Worm (Caenorhabditis elegans) whole organism, L1 larva: ENCODE data around the gene tag-77.

Experiments
- C04F5.9 ChIP-seq: sonication (generic microtip); optimal IDR thresholded peaks from 2 replicates; lab custom pipeline; 2016; ENCODE audit warnings: missing genetic modification characterization, missing compliant biosample characterization
- C34B4.2 ChIP-seq: sonication (generic microtip); optimal IDR thresholded peaks from 2 replicates; lab custom pipeline; 2017; ENCODE audit warnings: mild to moderate bottlenecking, missing genetic modification characterization, missing compliant biosample characterization
- alr-1 ChIP-seq: fragments of 200-800 bp; sonication (Bioruptor generic); optimal IDR thresholded peaks from 2 replicates; lab custom pipeline; 2018; ENCODE audit warnings: borderline replicate concordance, mild to moderate bottlenecking, missing genetic modification characterization, missing compliant biosample characterization
- aly-2 ChIP-seq: fragments of 150-350 bp; optimal IDR thresholded peaks from 2 replicates; lab custom pipeline; 2014; ENCODE audit warnings: missing biosample characterization, missing genetic modification characterization
- blmp-1 ChIP-seq: fragments of 150-350 bp; optimal IDR thresholded peaks from 2 replicates; lab custom pipeline; 2014; ENCODE audit warnings: missing biosample characterization, missing genetic modification characterization
- ceh-63 ChIP-seq: fragments of 200-800 bp; sonication (Bioruptor generic); optimal IDR thresholded peaks from 2 replicates; lab custom pipeline; 2018; ENCODE audit warnings: mild to moderate bottlenecking, missing genetic modification characterization, missing compliant biosample characterization
- ceh-88 ChIP-seq: fragments of 200-800 bp; sonication (Bioruptor generic); IDR thresholded peaks from 2 replicates; pipeline ENCODE4 v1.3.6; 2022; ENCODE audit warnings: missing genetic modification characterization, missing compliant biosample characterization
- ceh-90 ChIP-seq: sonication (generic microtip); optimal IDR thresholded peaks from 2 replicates; lab custom pipeline; 2016; ENCODE audit warnings: missing genetic modification characterization, missing compliant biosample characterization
- dpl-1 ChIP-seq, 3 experiments: fragments of 150-350 bp in 2 of 3; sonication (generic microtip) in 1 of 3; optimal IDR thresholded peaks; 2 replicates each; lab custom pipeline; 2014 to 2017; ENCODE audit warnings: missing biosample characterization in 3 of 3, missing genetic modification characterization in 3 of 3, missing genetic modification reagents in 3 of 3
- efl-1 ChIP-seq, 4 experiments: fragments of 150-350 bp; optimal IDR thresholded peaks in 3 of 4; peaks in 1 of 4; 1 replicate in 1 of 4; 2 replicates in 3 of 4; lab custom pipeline; 2014; ENCODE audit warnings: missing biosample characterization in 2 of 4, missing genetic modification characterization in 2 of 4, missing genetic modification reagents in 2 of 4
- egl-13 ChIP-seq: sonication (generic microtip); optimal IDR thresholded peaks from 2 replicates; lab custom pipeline; 2016; ENCODE audit warnings: missing genotype, missing genetic modification reagents, missing genetic modification characterization, missing compliant biosample characterization
- elt-2 ChIP-seq: sonication (generic microtip); optimal IDR thresholded peaks from 2 replicates; lab custom pipeline; 2016; ENCODE audit warnings: missing genetic modification characterization, mild to moderate bottlenecking, inconsistent platforms, missing compliant biosample characterization, missing genetic modification reagents
- elt-3 ChIP-seq, 6 experiments: fragments of 150-350 bp in 1 of 6; sonication (generic microtip); optimal IDR thresholded peaks; 2 replicates each; lab custom pipeline; 2017 to 2018; ENCODE audit warnings: missing biosample characterization in 6 of 6, missing genetic modification characterization in 6 of 6, inconsistent platforms in 1 of 6
- ets-5 ChIP-seq: fragments of 200-800 bp; sonication (Bioruptor generic); IDR thresholded peaks from 2 replicates; pipeline ENCODE4 v1.3.6; 2022; ENCODE audit warnings: missing genetic modification characterization, missing compliant biosample characterization
- fkh-10 ChIP-seq: sonication (generic microtip); optimal IDR thresholded peaks from 2 replicates; lab custom pipeline; 2017; ENCODE audit warnings: missing biosample characterization, missing genetic modification reagents, missing genetic modification characterization
- fkh-8 ChIP-seq: sonication (generic microtip); optimal IDR thresholded peaks from 2 replicates; lab custom pipeline; 2016; ENCODE audit warnings: mild to moderate bottlenecking, missing genetic modification characterization, missing compliant biosample characterization
- fos-1 ChIP-seq: fragments of 150-350 bp; optimal IDR thresholded peaks from 2 replicates; lab custom pipeline; 2014; ENCODE audit warnings: missing biosample characterization, missing genetic modification characterization
- grh-1 ChIP-seq: fragments of 200-800 bp; sonication (Bioruptor generic); IDR thresholded peaks from 2 replicates; pipeline ENCODE4 v1.3.6; 2022; ENCODE audit warnings: missing genetic modification reagents, missing genetic modification characterization, missing compliant biosample characterization
- isw-1 ChIP-seq: fragments of 200-800 bp; sonication (Bioruptor generic); IDR thresholded peaks from 2 replicates; pipeline ENCODE4 v1.3.6; 2022; ENCODE audit warnings: missing genetic modification characterization, missing compliant biosample characterization
- jun-1 ChIP-seq: fragments of 150-350 bp; optimal IDR thresholded peaks from 2 replicates; lab custom pipeline; 2014; ENCODE audit warnings: missing biosample characterization, missing genetic modification reagents, missing genetic modification characterization
- lin-14 ChIP-seq: fragments of 200-800 bp; sonication (Bioruptor generic); optimal IDR thresholded peaks from 2 replicates; lab custom pipeline; 2018; ENCODE audit warnings: mild to moderate bottlenecking, missing genetic modification characterization, moderate library complexity, missing compliant biosample characterization
- lin-35 ChIP-seq, 2 experiments: fragments of 150-350 bp; optimal IDR thresholded peaks; 2 replicates each; lab custom pipeline; 2014; ENCODE audit warnings: missing biosample characterization in 2 of 2, missing genetic modification characterization in 2 of 2, missing genetic modification reagents in 2 of 2
- lin-39 ChIP-seq: fragments of 150-350 bp; optimal IDR thresholded peaks from 2 replicates; lab custom pipeline; 2014; ENCODE audit warnings: missing biosample characterization, missing genetic modification reagents, missing genetic modification characterization
- mdl-1 ChIP-seq, 2 experiments: fragments of 150-350 bp; optimal IDR thresholded peaks; 2 replicates each; lab custom pipeline; 2014 to 2017; ENCODE audit warnings: missing biosample characterization in 2 of 2, missing genetic modification characterization in 2 of 2, inconsistent platforms in 1 of 2
- mep-1 ChIP-seq: fragments of 150-350 bp; optimal IDR thresholded peaks from 2 replicates; lab custom pipeline; 2014; ENCODE audit warnings: missing biosample characterization, missing genetic modification characterization
- nhr-19 ChIP-seq: fragments of 200-800 bp; sonication (Bioruptor generic); conservative IDR thresholded peaks from 2 replicates; pipeline ENCODE4 v1.3.6; 2022; ENCODE audit warnings: missing genetic modification characterization, missing compliant biosample characterization
- nhr-20 ChIP-seq: sonication (generic microtip); optimal IDR thresholded peaks from 2 replicates; lab custom pipeline; 2016; ENCODE audit warnings: mild to moderate bottlenecking, missing genetic modification characterization, missing compliant biosample characterization
- nhr-28 ChIP-seq: fragments of 150-350 bp; optimal IDR thresholded peaks from 2 replicates; lab custom pipeline; 2014; ENCODE audit warnings: missing biosample characterization, missing genetic modification characterization
- nhr-47 ChIP-seq: sonication (generic microtip); optimal IDR thresholded peaks from 2 replicates; lab custom pipeline; 2016; ENCODE audit warnings: mild to moderate bottlenecking, missing genetic modification characterization, moderate library complexity, missing compliant biosample characterization
- nhr-71 ChIP-seq: sonication (generic microtip); optimal IDR thresholded peaks from 2 replicates; lab custom pipeline; 2016; ENCODE audit warnings: mild to moderate bottlenecking, missing genetic modification characterization, moderate library complexity, missing compliant biosample characterization
- nhr-76 ChIP-seq: sonication (generic microtip); optimal IDR thresholded peaks from 2 replicates; lab custom pipeline; 2017; ENCODE audit warnings: missing biosample characterization, missing genetic modification characterization
- nhr-77 ChIP-seq: fragments of 150-350 bp; optimal IDR thresholded peaks from 2 replicates; lab custom pipeline; 2014; ENCODE audit warnings: missing biosample characterization, missing genetic modification characterization
- nhr-84 ChIP-seq: sonication (generic microtip); optimal IDR thresholded peaks from 2 replicates; lab custom pipeline; 2017; ENCODE audit warnings: missing biosample characterization, missing genetic modification characterization
- nhr-85 ChIP-seq: sonication (generic microtip); peaks from one replicate; lab custom pipeline; 2016; ENCODE audit warnings: missing genetic modification characterization, inconsistent platforms, missing compliant biosample characterization
- nhr-90 ChIP-seq: sonication (generic microtip); optimal IDR thresholded peaks from 2 replicates; lab custom pipeline; 2016; ENCODE audit warnings: mild to moderate bottlenecking, missing genetic modification characterization, missing compliant biosample characterization; ENCODE audit not compliant: poor library complexity
- pax-3 ChIP-seq: fragments of 200-800 bp; sonication (Bioruptor generic); optimal IDR thresholded peaks from 2 replicates; lab custom pipeline; 2018; ENCODE audit warnings: mild to moderate bottlenecking, missing genetic modification characterization, moderate library complexity, missing compliant biosample characterization
- skn-1 ChIP-seq: fragments of 150-350 bp; optimal IDR thresholded peaks from 2 replicates; lab custom pipeline; 2014; ENCODE audit warnings: missing biosample characterization, missing genetic modification characterization
- snu-23 ChIP-seq: sonication (generic microtip); optimal IDR thresholded peaks from 2 replicates; lab custom pipeline; 2016; ENCODE audit warnings: missing genetic modification characterization, missing compliant biosample characterization
- sptf-1 ChIP-seq: fragments of 150-350 bp; optimal IDR thresholded peaks from 2 replicates; lab custom pipeline; 2014; ENCODE audit warnings: missing biosample characterization, missing genetic modification characterization
- sup-37 ChIP-seq: fragments of 200-800 bp; sonication (Bioruptor generic); optimal IDR thresholded peaks from 2 replicates; lab custom pipeline; 2018; ENCODE audit warnings: mild to moderate bottlenecking, missing genetic modification characterization, missing compliant biosample characterization
- swsn-7 ChIP-seq: sonication (generic microtip); optimal IDR thresholded peaks from 2 replicates; lab custom pipeline; 2016; ENCODE audit warnings: missing genetic modification characterization, missing compliant biosample characterization
- tbx-2 ChIP-seq: sonication (generic microtip); optimal IDR thresholded peaks from 2 replicates; lab custom pipeline; 2016; ENCODE audit warnings: missing genetic modification characterization, missing compliant biosample characterization
- unc-130 ChIP-seq: fragments of 150-350 bp; optimal IDR thresholded peaks from 2 replicates; lab custom pipeline; 2017; ENCODE audit warnings: missing biosample characterization, missing genetic modification characterization, inconsistent platforms
- unc-30 ChIP-seq: sonication (generic microtip); optimal IDR thresholded peaks from 2 replicates; lab custom pipeline; 2017; ENCODE audit warnings: missing biosample characterization, missing genetic modification characterization
- unc-86 ChIP-seq: sonication (generic microtip); optimal IDR thresholded peaks from 2 replicates; lab custom pipeline; 2016; ENCODE audit warnings: missing genetic modification characterization, missing compliant biosample characterization
- zip-4 ChIP-seq: fragments of 200-800 bp; sonication (Bioruptor generic); optimal IDR thresholded peaks from 2 replicates; lab custom pipeline; 2018; ENCODE audit warnings: mild to moderate bottlenecking, missing genetic modification characterization, moderate library complexity, missing compliant biosample characterization
- ztf-11 ChIP-seq, 2 experiments: sonication (generic microtip); optimal IDR thresholded peaks; 2 replicates each; lab custom pipeline; 2016 to 2017; ENCODE audit warnings: missing genetic modification characterization in 2 of 2, missing biosample characterization in 1 of 2, missing compliant biosample characterization in 1 of 2
- ztf-4 ChIP-seq: fragments of 150-350 bp; optimal IDR thresholded peaks from 2 replicates; lab custom pipeline; 2014; ENCODE audit warnings: missing biosample characterization, missing genetic modification characterization

The tag-77 gene

DNA sequence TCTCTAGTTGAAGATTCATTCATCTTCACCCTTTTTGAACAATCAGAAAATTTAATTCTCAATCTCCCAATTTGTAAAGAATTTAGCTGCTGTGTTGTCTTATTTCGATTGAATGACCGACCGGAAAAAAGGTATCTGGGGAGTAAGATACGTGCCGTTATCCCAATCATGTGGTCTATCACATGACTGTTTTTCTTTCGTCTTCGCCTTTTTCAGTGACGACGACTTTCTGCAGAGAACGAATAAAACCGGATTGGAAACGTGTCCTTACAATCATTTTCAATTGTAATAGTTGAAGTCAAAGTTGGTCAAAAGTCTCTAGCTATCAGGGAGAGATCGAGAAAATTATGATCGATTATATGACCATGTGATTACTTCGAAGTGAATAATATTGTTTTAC is 18.7 kb upstream of the tag-77 start (continued):
- TF ChIP-seq nhr-77 (tag; lab: Kevin White, UChicago) (no peak), fkh-10 (GFP tag; lab: Kevin White, UChicago) (no peak), ztf-11 (tag; optimal IDR thresholded peaks at IDR 0.05; lab: Kevin White, UChicago) (no peak), skn-1 (tag; lab: Kevin White, UChicago) (no peak), ceh-63 (GFP tag; lab: Kevin White, UChicago) (no peak), alr-1 (no peak)

DNA sequence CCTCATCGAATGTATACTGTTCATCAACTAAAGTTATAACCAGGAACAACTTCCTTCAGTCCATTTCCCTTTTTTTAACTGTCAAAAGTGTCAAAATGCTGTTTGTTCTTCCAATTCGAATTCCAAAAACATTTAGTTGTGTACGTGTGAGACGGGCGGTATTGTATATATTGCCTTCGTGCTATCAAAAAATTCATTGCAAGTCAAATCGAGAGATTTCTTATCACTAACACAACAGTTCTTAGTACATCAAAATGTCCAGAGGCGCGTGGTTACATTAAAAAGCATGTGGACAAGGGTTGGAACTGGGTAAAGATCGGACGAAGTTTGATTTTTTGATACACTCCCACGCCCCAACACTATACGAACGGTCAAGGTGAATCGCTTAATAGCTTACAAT is 18.0 kb upstream of the tag-77 start:
- peak; percentile 1 for TF ChIP-seq nhr-47 (tag; lab: Kevin White, UChicago)
- peak; percentile 39; the same call in 1 of the 2 replicates for TF ChIP-seq grh-1 (GFP tag; lab: Robert Waterston, UW)
- peak; percentile 32 for TF ChIP-seq ztf-4 (tag; lab: Kevin White, UChicago)
- no peak for TF ChIP-seq tbx-2
- TF ChIP-seq nhr-84 (tag; lab: Kevin White, UChicago): no peak
- TF ChIP-seq nhr-85 (tag; lab: Kevin White, UChicago): peak; percentile 5
- TF ChIP-seq efl-1 (optimal IDR thresholded peaks at IDR 0.05; lab: Kevin White, UChicago): no peak
- TF ChIP-seq efl-1 (GFP tag; optimal IDR thresholded peaks at IDR 0.05 in 1 of 2; lab: Kevin White, UChicago): peak in 1 of 2 experiments; percentile 94
- TF ChIP-seq nhr-19 (GFP tag; lab: Robert Waterston, UW): peak; percentile 63
- no peak for TF ChIP-seq ceh-63 (GFP tag; lab: Kevin White, UChicago)
- TF ChIP-seq nhr-71 (tag; lab: Kevin White, UChicago): peak; percentile 55
- peak; percentile 72 for TF ChIP-seq unc-130
- no peak for TF ChIP-seq egl-13 (tag; lab: Kevin White, UChicago)
- TF ChIP-seq jun-1 (tag; lab: Kevin White, UChicago): peak; percentile 31
- TF ChIP-seq blmp-1: peak; percentile 75
- no peak for TF ChIP-seq pax-3 (tag; lab: Kevin White, UChicago)
- peak; percentile 65 for TF ChIP-seq lin-14 (GFP tag; lab: Kevin White, UChicago)
- TF ChIP-seq nhr-90 (tag; lab: Kevin White, UChicago): peak; percentile 62
- TF ChIP-seq elt-3 (tag; optimal IDR thresholded peaks at IDR 0.05; lab: Kevin White, UChicago): peak in 3 of 6 experiments; percentile 29 to 76 (median 68)
- TF ChIP-seq fos-1 (tag; lab: Kevin White, UChicago): no peak
- peak; percentile 11 for TF ChIP-seq snu-23 (GFP tag; lab: Kevin White, UChicago)
- TF ChIP-seq elt-2: peak; percentile 89
- TF ChIP-seq C04F5.9: no peak
- TF ChIP-seq lin-35 (GFP tag; optimal IDR thresholded peaks at IDR 0.05; lab: Kevin White, UChicago): peak in 1 of 2 experiments; percentile 46
- TF ChIP-seq mdl-1 (tag; optimal IDR thresholded peaks at IDR 0.05; lab: Kevin White, UChicago): peak in 1 of 2 experiments; percentile 87
- TF ChIP-seq nhr-20 (tag; lab: Kevin White, UChicago): peak; percentile 72
- no peak for TF ChIP-seq C34B4.2 (tag; lab: Kevin White, UChicago)

DNA sequence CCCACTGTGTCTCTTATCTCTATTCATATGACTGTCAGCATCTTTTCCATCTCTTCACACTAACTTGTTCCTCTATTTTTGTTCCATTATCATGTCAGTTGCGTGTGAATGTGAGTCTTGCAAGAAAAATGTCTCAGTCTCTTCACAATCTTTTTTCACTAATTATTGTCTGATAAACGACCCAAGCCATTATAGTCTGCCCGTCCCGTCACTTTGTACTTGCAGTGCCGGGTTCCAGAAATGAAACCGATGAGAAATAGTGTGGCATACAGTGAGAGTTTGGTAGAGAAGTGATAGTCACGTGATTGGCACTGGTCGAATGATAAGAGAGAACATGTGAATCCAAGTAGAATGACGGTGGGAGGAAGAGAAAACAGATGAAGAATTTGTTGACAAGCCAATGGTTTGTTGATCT is 17.3 kb upstream of the tag-77 start:
- no peak for TF ChIP-seq isw-1 (GFP tag; lab: Robert Waterston, UW)
- TF ChIP-seq nhr-76 (tag; lab: Kevin White, UChicago): no peak
- no peak for TF ChIP-seq ceh-90
- no peak for TF ChIP-seq ceh-88 (GFP tag; lab: Robert Waterston, UW)
- no peak for TF ChIP-seq unc-30 (tag; lab: Kevin White, UChicago)
- TF ChIP-seq blmp-1: peak; percentile 85
- no peak for TF ChIP-seq ets-5 (GFP tag; lab: Robert Waterston, UW)
- peak in 1 of 3 experiments; percentile 40 for TF ChIP-seq dpl-1 (GFP tag; optimal IDR thresholded peaks at IDR 0.05; lab: Kevin White, UChicago)
- no peak for TF ChIP-seq fkh-8 (tag; lab: Kevin White, UChicago)
- TF ChIP-seq zip-4 (GFP tag; lab: Kevin White, UChicago): no peak
- no peak for TF ChIP-seq nhr-28 (tag; lab: Kevin White, UChicago)
- TF ChIP-seq lin-39 (tag; lab: Kevin White, UChicago): no peak
- TF ChIP-seq swsn-7 (tag; lab: Kevin White, UChicago): peak; percentile 64
- peak; percentile 21 to 52 for TF ChIP-seq efl-1 (optimal IDR thresholded peaks at IDR 0.05; lab: Kevin White, UChicago)
- peak in 1 of 2 experiments; percentile 95 for TF ChIP-seq efl-1 (GFP tag; optimal IDR thresholded peaks at IDR 0.05 in 1 of 2; lab: Kevin White, UChicago)
- peak; percentile 88 for TF ChIP-seq ztf-4 (tag; lab: Kevin White, UChicago)
- TF ChIP-seq aly-2 (tag; lab: Kevin White, UChicago): no peak
- no peak for TF ChIP-seq sptf-1
- TF ChIP-seq mep-1 (tag; lab: Kevin White, UChicago): peak; percentile 83
- no peak for TF ChIP-seq unc-86 (tag; lab: Kevin White, UChicago)
- peak; percentile 93 for TF ChIP-seq nhr-90 (tag; lab: Kevin White, UChicago)
- TF ChIP-seq egl-13 (tag; lab: Kevin White, UChicago): peak; percentile 2
- peak in 5 of 6 experiments; percentile 43 to 98 (median 73) for TF ChIP-seq elt-3 (tag; optimal IDR thresholded peaks at IDR 0.05; lab: Kevin White, UChicago)
- TF ChIP-seq tbx-2: peak; percentile 90
- peak; percentile 26 for TF ChIP-seq sup-37 (GFP tag; lab: Kevin White, UChicago)
- TF ChIP-seq fos-1 (tag; lab: Kevin White, UChicago): no peak
